Fruit fly (Drosophila melanogaster) whole organism, wandering third instar larva: ENCODE measurements around the gene CG32206.
A peak's percentile ranks its signal among the peaks of the same experiment; 100 is the strongest.

Experiments used
- Myc ChIP-seq: fragments of >200 bp; optimal IDR thresholded peaks from 2 replicates; lab custom pipeline; 2017
- br ChIP-seq: fragments of 200-800 bp; sonication (Bioruptor generic); optimal IDR thresholded peaks from 2 replicates; lab custom pipeline; 2016; ENCODE audit warnings: missing biosample characterization, missing genetic modification characterization
- brk ChIP-seq: fragments of 200-800 bp; sonication (Bioruptor generic); optimal IDR thresholded peaks from 2 replicates; lab custom pipeline; 2016; ENCODE audit warnings: missing biosample characterization, mild to moderate bottlenecking, missing genetic modification characterization
- dl ChIP-seq, 2 experiments: fragments of 175-275, 200-275 bp in 1 of 2; fragments of 200-275 bp in 1 of 2; sonication (Bioruptor generic); optimal IDR thresholded peaks; lab custom pipeline; 2018; ENCODE audit warnings: mild to moderate bottlenecking in 2 of 2, missing biosample characterization in 2 of 2, missing genetic modification characterization in 2 of 2, moderate library complexity in 2 of 2; ENCODE audit not compliant: partially characterized antibody in 2 of 2, insufficient read depth in 1 of 2
- fru ChIP-seq: fragments of 200-800 bp; sonication (Bioruptor generic); optimal IDR thresholded peaks from 3 replicates; lab custom pipeline; 2016; ENCODE audit warnings: missing biosample characterization, mild to moderate bottlenecking, missing genetic modification characterization
- jim ChIP-seq: fragments of 175-275, 200-325 bp; sonication (Bioruptor generic); optimal IDR thresholded peaks from 2 replicates; lab custom pipeline; 2016; ENCODE audit warnings: missing biosample characterization, mild to moderate bottlenecking, missing genetic modification characterization
- lola ChIP-seq: fragments of >200 bp; optimal IDR thresholded peaks from 2 replicates; lab custom pipeline; 2017; ENCODE audit warnings: missing biosample characterization, missing genetic modification characterization
- rgr ChIP-seq: fragments of 200-800 bp; sonication (Bioruptor generic); optimal IDR thresholded peaks from 3 replicates; lab custom pipeline; 2016; ENCODE audit warnings: missing biosample characterization, mild to moderate bottlenecking, missing genetic modification characterization

dm6 chr3L:19444092-19444491 lies 31.4 kb upstream of the CG32206 start:
- TF ChIP-seq fru (GFP tag; lab: Kevin White, UChicago) = peak; percentile 29
- TF ChIP-seq jim (GFP tag; lab: Kevin White, UChicago) = no peak
- TF ChIP-seq rgr (GFP tag; lab: Kevin White, UChicago) = peak; percentile 34
- peak; percentile 36 for TF ChIP-seq br
- no peak for TF ChIP-seq Myc (lab: Kevin White, UChicago)
- no peak for TF ChIP-seq brk
- no peak for TF ChIP-seq lola (GFP tag; lab: Kevin White, UChicago)
- TF ChIP-seq dl (GFP tag; optimal IDR thresholded peaks at IDR 0.05; lab: Kevin White, UChicago; ENCODE audit: insufficient read depth in 1 of 2, partially characterized antibody in 2 of 2) = no peak
